Worm (Caenorhabditis elegans): Measurements from ENCODE around the gene srm-2.
"Not testable (repeated sequence)": the region's sequence is repeated elsewhere in the genome, so short reads cannot be mapped to it uniquely, and the experiment has no call there.

- not testable (repeated sequence) for TF ChIP-seq unc-62 (GFP tag; optimal IDR thresholded peaks at IDR 0.05); hlh-26 (GFP tag; conservative IDR thresholded peaks at IDR 0.05); lsy-27 (tag; optimal IDR thresholded peaks at IDR 0.05; ENCODE audit: borderline replicate concordance, insufficient read depth); cebp-2 (GFP tag; IDR thresholded peaks at IDR 0.05); F23B12.7 (tag; optimal IDR thresholded peaks at IDR 0.05; ENCODE audit: insufficient read depth); cebp-1 (GFP tag; IDR thresholded peaks at IDR 0.05); cebp-1 (tag; optimal IDR thresholded peaks at IDR 0.05); rcor-1 (GFP tag; IDR thresholded peaks at IDR 0.05)
These were observed 8.0 kb downstream of the srm-2 start, which contains the start of gene ssq-4 for ce11 chrIV:5016461-5016860.

Measured in whole organism, young adult.